Fruit fly (Drosophila melanogaster) whole organism, embryonic: Measurements from ENCODE around the gene mEFG1.

Experiments used
- ATbp ChIP-seq: fragments of 200-800 bp; sonication (Bioruptor generic); optimal IDR thresholded peaks from 2 replicates; lab custom pipeline; 2017; ENCODE audit warnings: missing biosample characterization, mild to moderate bottlenecking, missing genetic modification characterization, missing genetic modification reagents
- CG12236 ChIP-seq: fragments of 200-800 bp; sonication (Bioruptor generic); optimal IDR thresholded peaks from 2 replicates; lab custom pipeline; 2016; ENCODE audit warnings: missing biosample characterization, missing genetic modification characterization
- CG1233 ChIP-seq: fragments of 200-800 bp; sonication (Bioruptor generic); optimal IDR thresholded peaks from 4 replicates; lab custom pipeline; 2018; ENCODE audit warnings: missing biosample characterization, mild to moderate bottlenecking, missing genetic modification characterization
- CG12769 ChIP-seq: fragments of 200-800 bp; sonication (Bioruptor generic); optimal IDR thresholded peaks from 2 replicates; lab custom pipeline; 2019; ENCODE audit warnings: missing biosample characterization, mild to moderate bottlenecking, missing genetic modification characterization, moderate library complexity
- CG13894 ChIP-seq: fragments of 200-800 bp; sonication (Bioruptor generic); optimal IDR thresholded peaks from 3 replicates; lab custom pipeline; 2018; ENCODE audit warnings: missing biosample characterization, mild to moderate bottlenecking, missing genetic modification characterization, moderate library complexity
- CG14965 ChIP-seq: fragments of 200-800 bp; sonication (Bioruptor generic); optimal IDR thresholded peaks from 2 replicates; lab custom pipeline; 2016; ENCODE audit warnings: missing biosample characterization, missing genetic modification characterization, borderline replicate concordance
- CG15269 ChIP-seq: fragments of 200-800 bp; sonication (Bioruptor generic); optimal IDR thresholded peaks from 2 replicates; lab custom pipeline; 2018; ENCODE audit warnings: missing biosample characterization, mild to moderate bottlenecking, missing genetic modification characterization, moderate library complexity
- CG16815 ChIP-seq: fragments of 200-800 bp; sonication (Bioruptor generic); optimal IDR thresholded peaks from 3 replicates; lab custom pipeline; 2017; ENCODE audit warnings: missing biosample characterization, mild to moderate bottlenecking, missing genetic modification characterization
- CG17802 ChIP-seq: fragments of 200-800 bp; sonication (Bioruptor generic); optimal IDR thresholded peaks from 2 replicates; lab custom pipeline; 2018; ENCODE audit warnings: missing biosample characterization, mild to moderate bottlenecking, missing genetic modification characterization, moderate library complexity
- CG33557 ChIP-seq: fragments of 200-800 bp; sonication (Bioruptor generic); optimal IDR thresholded peaks from 2 replicates; lab custom pipeline; 2019; ENCODE audit warnings: missing biosample characterization, mild to moderate bottlenecking, missing genetic modification characterization, moderate library complexity
- CG4360 ChIP-seq: fragments of 200-800 bp; sonication (Bioruptor generic); IDR thresholded peaks from 2 replicates; pipeline ENCODE4 v1.3.6; 2022; ENCODE audit warnings: missing biosample characterization, missing genetic modification characterization
- CG43689 ChIP-seq: fragments of 200-800 bp; sonication (Bioruptor generic); IDR thresholded peaks from 2 replicates; pipeline ENCODE4 v1.3.6; 2022; ENCODE audit warnings: missing biosample characterization, missing genetic modification characterization
- CG6654 ChIP-seq: fragments of 200-800 bp; sonication (Bioruptor generic); optimal IDR thresholded peaks from 2 replicates; lab custom pipeline; 2017; ENCODE audit warnings: missing biosample characterization, mild to moderate bottlenecking, missing genetic modification characterization
- CG8765 ChIP-seq: fragments of 200-800 bp; sonication (Bioruptor generic); IDR thresholded peaks from 2 replicates; pipeline ENCODE4 v1.3.6; 2022; ENCODE audit warnings: missing biosample characterization, missing genetic modification characterization
- CG9215 ChIP-seq: fragments of 200-800 bp; sonication (Bioruptor generic); IDR thresholded peaks from 2 replicates; pipeline ENCODE4 v1.3.6; 2022; ENCODE audit warnings: missing biosample characterization, missing genetic modification characterization
- CHES-1-like ChIP-seq: fragments of 200-800 bp; sonication (Bioruptor generic); optimal IDR thresholded peaks from 2 replicates; lab custom pipeline; 2016; ENCODE audit warnings: missing biosample characterization, missing genetic modification characterization
- Dek ChIP-seq: fragments of 200-800 bp; sonication (Bioruptor generic); optimal IDR thresholded peaks from 3 replicates; lab custom pipeline; 2019; ENCODE audit warnings: missing biosample characterization, mild to moderate bottlenecking, missing genetic modification characterization, moderate library complexity
- Dfd ChIP-seq, 2 experiments: fragments of >200 bp; optimal IDR thresholded peaks; 2 replicates each; lab custom pipeline; 2017; ENCODE audit warnings: missing biosample characterization in 2 of 2, missing genetic modification characterization in 2 of 2
- Ets97D ChIP-seq: fragments of 200-800 bp; sonication (Bioruptor generic); optimal IDR thresholded peaks from 3 replicates; lab custom pipeline; 2016; ENCODE audit warnings: missing biosample characterization, missing genetic modification characterization
- HLH4C ChIP-seq: fragments of 200-800 bp; sonication (Bioruptor generic); IDR thresholded peaks from 3 replicates; pipeline ENCODE4 v1.3.6; 2022; ENCODE audit warnings: missing biosample characterization, missing genetic modification characterization; ENCODE audit not compliant: partially characterized antibody
- Hmx ChIP-seq: fragments of 200-800 bp; sonication (Bioruptor generic); optimal IDR thresholded peaks from 2 replicates; lab custom pipeline; 2016; ENCODE audit warnings: missing biosample characterization, missing genetic modification characterization
- Hr3 ChIP-seq: fragments of 200-800 bp; sonication (Bioruptor generic); optimal IDR thresholded peaks from 3 replicates; lab custom pipeline; 2016; ENCODE audit warnings: missing biosample characterization, missing genetic modification characterization
- Hr39 ChIP-seq: fragments of >200 bp; optimal IDR thresholded peaks from 2 replicates; lab custom pipeline; 2017
- Hr78 ChIP-seq, 2 experiments: fragments of 200-800 bp in 1 of 2; fragments of >200 bp in 1 of 2; sonication (Bioruptor generic) in 1 of 2; optimal IDR thresholded peaks; 2 replicates each; lab custom pipeline; 2017 to 2019; ENCODE audit warnings: missing biosample characterization in 2 of 2, missing genetic modification characterization in 2 of 2, mild to moderate bottlenecking in 1 of 2, moderate library complexity in 1 of 2
- Myb ChIP-seq: fragments of 200-800 bp; sonication (Bioruptor generic); optimal IDR thresholded peaks from 2 replicates; lab custom pipeline; 2016; ENCODE audit warnings: missing biosample characterization, missing genetic modification characterization
- NC2β ChIP-seq: fragments of 200-800 bp; sonication (Bioruptor generic); optimal IDR thresholded peaks from 2 replicates; lab custom pipeline; 2016; ENCODE audit warnings: missing biosample characterization, missing genetic modification characterization
- Rx ChIP-seq: fragments of 200-800 bp; sonication (Bioruptor generic); IDR thresholded peaks from 2 replicates; pipeline ENCODE4 v1.3.6; 2022; ENCODE audit warnings: missing biosample characterization, missing genetic modification characterization
- Tbp ChIP-seq: fragments of >200 bp; optimal IDR thresholded peaks from 2 replicates; lab custom pipeline; 2018; ENCODE audit warnings: missing biosample characterization, missing genetic modification characterization
- YL-1 ChIP-seq: fragments of 200-800 bp; sonication (Bioruptor generic); optimal IDR thresholded peaks from 3 replicates; lab custom pipeline; 2017; ENCODE audit warnings: missing biosample characterization, mild to moderate bottlenecking, missing genetic modification characterization
- bcd ChIP-seq: fragments of 200-800 bp; sonication (Bioruptor generic); optimal IDR thresholded peaks from 2 replicates; lab custom pipeline; 2017; ENCODE audit warnings: missing biosample characterization, mild to moderate bottlenecking, missing genetic modification characterization
- cas ChIP-seq: fragments of 200-800 bp; sonication (Bioruptor generic); IDR thresholded peaks from 2 replicates; pipeline ENCODE4 v1.3.6; 2022; ENCODE audit warnings: missing biosample characterization, missing genetic modification characterization
- chinmo ChIP-seq: fragments of 200-800 bp; sonication (Bioruptor generic); IDR thresholded peaks from 4 replicates; pipeline ENCODE4 v1.3.6; 2022; ENCODE audit warnings: missing biosample characterization, missing genetic modification characterization; ENCODE audit not compliant: partially characterized antibody
- crc ChIP-seq: fragments of 200-800 bp; sonication (Bioruptor generic); optimal IDR thresholded peaks from 2 replicates; lab custom pipeline; 2016; ENCODE audit warnings: missing biosample characterization, missing genetic modification characterization
- dmrt99B ChIP-seq: fragments of 200-800 bp; sonication (Bioruptor generic); optimal IDR thresholded peaks from 2 replicates; lab custom pipeline; 2018; ENCODE audit warnings: missing biosample characterization, mild to moderate bottlenecking, missing genetic modification characterization, moderate library complexity
- fd96Cb ChIP-seq: fragments of 200-800 bp; sonication (Bioruptor generic); optimal IDR thresholded peaks from 2 replicates; lab custom pipeline; 2018; ENCODE audit warnings: missing biosample characterization, mild to moderate bottlenecking, missing genetic modification characterization, moderate library complexity
- gcm2 ChIP-seq: fragments of 200-800 bp; sonication (Bioruptor generic); optimal IDR thresholded peaks from 2 replicates; lab custom pipeline; 2016; ENCODE audit warnings: missing biosample characterization, missing genetic modification characterization
- h ChIP-seq: fragments of >200 bp; optimal IDR thresholded peaks from 2 replicates; lab custom pipeline; 2017
- jing ChIP-seq: fragments of 200-800 bp; sonication (Bioruptor generic); optimal IDR thresholded peaks from 2 replicates; lab custom pipeline; 2018; ENCODE audit warnings: missing biosample characterization, mild to moderate bottlenecking, missing genetic modification characterization
- jumu ChIP-seq: fragments of 200-800 bp; sonication (Bioruptor generic); optimal IDR thresholded peaks from 3 replicates; lab custom pipeline; 2016; ENCODE audit warnings: missing biosample characterization, missing genetic modification characterization
- kay ChIP-seq: fragments of 200-800 bp; sonication (Bioruptor generic); optimal IDR thresholded peaks from 2 replicates; lab custom pipeline; 2016; ENCODE audit warnings: missing biosample characterization, missing genetic modification characterization
- lbe ChIP-seq: fragments of 200-800 bp; sonication (Bioruptor generic); optimal IDR thresholded peaks from 2 replicates; lab custom pipeline; 2016; ENCODE audit warnings: missing biosample characterization, mild to moderate bottlenecking, missing genetic modification characterization
- lov ChIP-seq, 2 experiments: fragments of 200-800 bp in 1 of 2; fragments of >200 bp in 1 of 2; sonication (Bioruptor generic) in 1 of 2; IDR thresholded peaks in 1 of 2; optimal IDR thresholded peaks in 1 of 2; 2 replicates in 1 of 2; 3 replicates in 1 of 2; pipeline versions ENCODE4 v1.3.6 to Lab custom; 2017 to 2022; ENCODE audit warnings: missing biosample characterization in 1 of 2, missing genetic modification characterization in 1 of 2
- org-1 ChIP-seq: fragments of 200-800 bp; sonication (Bioruptor generic); optimal IDR thresholded peaks from 2 replicates; lab custom pipeline; 2017; ENCODE audit warnings: missing biosample characterization, missing genetic modification characterization
- pan ChIP-seq, 4 experiments: fragments of >200 bp in 3 of 4; fragments of 200-800 bp in 1 of 4; sonication (Bioruptor generic) in 1 of 4; optimal IDR thresholded peaks in 3 of 4; IDR thresholded peaks in 1 of 4; 2 replicates each; pipeline versions ENCODE4 v1.3.6 to Lab custom; 2017 to 2022; ENCODE audit warnings: missing biosample characterization in 2 of 4, missing genetic modification characterization in 2 of 4, mixed read lengths in 1 of 4
- pros ChIP-seq: fragments of 200-800 bp; sonication (Bioruptor generic); optimal IDR thresholded peaks from 3 replicates; lab custom pipeline; 2019; ENCODE audit warnings: missing biosample characterization, mild to moderate bottlenecking, missing genetic modification characterization, moderate library complexity
- ro ChIP-seq: fragments of 200-800 bp; sonication (Bioruptor generic); IDR thresholded peaks from 2 replicates; pipeline ENCODE4 v1.3.6; 2022; ENCODE audit warnings: missing biosample characterization, missing genetic modification characterization
- run ChIP-seq: fragments of 200-800 bp; sonication (Bioruptor generic); optimal IDR thresholded peaks from 3 replicates; lab custom pipeline; 2018; ENCODE audit warnings: missing biosample characterization, mild to moderate bottlenecking, missing genetic modification characterization
- sr ChIP-seq: fragments of 200-800 bp; sonication (Bioruptor generic); IDR thresholded peaks from 3 replicates; pipeline ENCODE4 v1.3.6; 2022; ENCODE audit warnings: missing biosample characterization, missing genetic modification characterization
- sug ChIP-seq: fragments of 200-800 bp; optimal IDR thresholded peaks from 2 replicates; lab custom pipeline; 2019; ENCODE audit warnings: missing biosample characterization, mild to moderate bottlenecking, missing genetic modification characterization, moderate library complexity
- z ChIP-seq: fragments of 200-800 bp; sonication (Bioruptor generic); IDR thresholded peaks from 3 replicates; pipeline ENCODE4 v1.3.6; 2022; ENCODE audit warnings: missing biosample characterization, missing genetic modification characterization
- zen2 ChIP-seq: fragments of 200-800 bp; sonication (Bioruptor generic); IDR thresholded peaks from 3 replicates; pipeline ENCODE4 v1.3.6; 2022; ENCODE audit warnings: missing biosample characterization, missing genetic modification characterization; ENCODE audit not compliant: partially characterized antibody

mEFG1 gene

dm6 chr2L:7258105-7258504, 35.2 kb upstream of the mEFG1 start (continued):
- TF ChIP-seq z (GFP tag; lab: Robert Waterston, UW) (no peak), sr (GFP tag; lab: Robert Waterston, UW) (no peak), YL-1 (GFP tag; lab: Kevin White, UChicago) (no peak), bcd (GFP tag; lab: Kevin White, UChicago) (peak; percentile 51), lov (optimal IDR thresholded peaks at IDR 0.05; lab: Kevin White, UChicago) (no peak), lov (GFP tag; IDR thresholded peaks at IDR 0.05; lab: Robert Waterston, UW) (no peak), Tbp (GFP tag; lab: Kevin White, UChicago) (no peak), Myb (peak; percentile 36), lbe (GFP tag; lab: Kevin White, UChicago) (no peak), fd96Cb (no peak), CG12236 (GFP tag; lab: Kevin White, UChicago) (no peak), org-1 (GFP tag; lab: Kevin White, UChicago) (no peak), Hmx (GFP tag; lab: Kevin White, UChicago) (no peak), chinmo (GFP tag; lab: Robert Waterston, UW) (no peak; the same call in 3 of the 4 replicates), Hr39 (lab: Kevin White, UChicago) (no peak), CG14965 (GFP tag; lab: Kevin White, UChicago) (no peak), kay (GFP tag; lab: Kevin White, UChicago) (peak; percentile 0), dmrt99B (tag; lab: Kevin White, UChicago) (peak; percentile 6), ATbp (peak; percentile 13), sug (tag; lab: Kevin White, UChicago) (peak; percentile 48), Ets97D (GFP tag; lab: Kevin White, UChicago) (peak; percentile 18), CG6654 (GFP tag; lab: Kevin White, UChicago) (no peak), CG16815 (GFP tag; lab: Kevin White, UChicago) (no peak), pan (optimal IDR thresholded peaks at IDR 0.05; lab: Kevin White, UChicago) (no peak), pan (GFP tag; optimal IDR thresholded peaks at IDR 0.05 in 1 of 2, IDR thresholded peaks at IDR 0.05 in 1 of 2) (peak in 1 of 2 experiments; percentile 58), CG43689 (GFP tag; lab: Robert Waterston, UW) (no peak), gcm2 (GFP tag; lab: Kevin White, UChicago) (no peak), zen2 (no peak), CHES-1-like (GFP tag; lab: Kevin White, UChicago) (peak; percentile 7), cas (GFP tag; lab: Robert Waterston, UW) (no peak), jumu (GFP tag; lab: Kevin White, UChicago) (no peak), CG4360 (GFP tag; lab: Robert Waterston, UW) (no peak), CG33557 (GFP tag; lab: Kevin White, UChicago) (no peak), Hr78 (GFP tag; optimal IDR thresholded peaks at IDR 0.05; lab: Kevin White, UChicago) (no peak), pros (no peak), Rx (GFP tag; lab: Robert Waterston, UW) (0 out of 2 replicates have a peak, but pooled peaks have one; percentile 34), Dfd (GFP tag; optimal IDR thresholded peaks at IDR 0.05; lab: Kevin White, UChicago) (no peak), CG17802 (tag; lab: Kevin White, UChicago) (peak; percentile 30), Dek (peak; percentile 13), ro (GFP tag; lab: Robert Waterston, UW) (no peak), CG1233 (no peak), CG9215 (GFP tag; lab: Robert Waterston, UW) (peak; percentile 39; the same call in 1 of the 2 replicates), CG13894 (tag; lab: Kevin White, UChicago) (no peak), HLH4C (GFP tag; lab: Robert Waterston, UW) (peak; percentile 17; the same call in 1 of the 3 replicates), CG15269 (tag; lab: Kevin White, UChicago) (peak; percentile 53), CG12769 (tag; lab: Kevin White, UChicago) (no peak), CG8765 (GFP tag; lab: Robert Waterston, UW) (no peak), crc (GFP tag; lab: Kevin White, UChicago) (no peak), h (no peak), NC2β (peak; percentile 50), Hr3 (GFP tag; lab: Kevin White, UChicago) (peak; percentile 57), jing (GFP tag; lab: Kevin White, UChicago) (no peak), run (tag; lab: Kevin White, UChicago) (no peak)
